Fruit fly (Drosophila melanogaster) whole organism, adult: ENCODE data around the gene Spn88Ea.

Experiments used
- CG11617 ChIP-seq: fragments of 200-800 bp; sonication (Bioruptor generic); optimal IDR thresholded peaks from 2 replicates; lab custom pipeline; 2017; ENCODE audit warnings: mild to moderate bottlenecking, missing biosample characterization, missing genetic modification reagents, missing genetic modification characterization
- CG12768 ChIP-seq: fragments of 200-800 bp; sonication (Bioruptor generic); optimal IDR thresholded peaks from 2 replicates; lab custom pipeline; 2017; ENCODE audit warnings: missing biosample characterization, missing genetic modification characterization, mild to moderate bottlenecking, moderate library complexity, missing genetic modification reagents
- CG14711 ChIP-seq: fragments of 200-800 bp; sonication (Bioruptor generic); optimal IDR thresholded peaks from 2 replicates; lab custom pipeline; 2018; ENCODE audit warnings: missing biosample characterization, mild to moderate bottlenecking, missing genetic modification characterization, moderate library complexity
- CG1620 ChIP-seq: fragments of 200-800 bp; sonication (Bioruptor generic); optimal IDR thresholded peaks from 2 replicates; lab custom pipeline; 2016; ENCODE audit warnings: missing biosample characterization, missing genetic modification characterization
- CG33017 ChIP-seq: fragments of 200-800 bp; sonication (Bioruptor generic); optimal IDR thresholded peaks from 2 replicates; lab custom pipeline; 2018; ENCODE audit warnings: missing biosample characterization, mild to moderate bottlenecking, missing genetic modification characterization, moderate library complexity
- CG5204 ChIP-seq: fragments of 200-800 bp; sonication (Bioruptor generic); optimal IDR thresholded peaks from 2 replicates; lab custom pipeline; 2016; ENCODE audit warnings: missing biosample characterization, missing genetic modification characterization
- CG7045 ChIP-seq: fragments of 200-800 bp; sonication (Bioruptor generic); optimal IDR thresholded peaks from 2 replicates; lab custom pipeline; 2017; ENCODE audit warnings: missing biosample characterization, mild to moderate bottlenecking, missing genetic modification characterization
- CG7101 ChIP-seq: fragments of 200-800 bp; sonication (Bioruptor generic); optimal IDR thresholded peaks from 2 replicates; lab custom pipeline; 2018; ENCODE audit warnings: missing biosample characterization, mild to moderate bottlenecking, missing genetic modification characterization, moderate library complexity
- Clk ChIP-seq: fragments of 200-800 bp; sonication (Bioruptor generic); optimal IDR thresholded peaks from 2 replicates; lab custom pipeline; 2017; ENCODE audit warnings: missing biosample characterization, missing genetic modification characterization
- Crg-1 ChIP-seq: fragments of 200-800 bp; sonication (Bioruptor generic); optimal IDR thresholded peaks from 2 replicates; lab custom pipeline; 2016; ENCODE audit warnings: missing biosample characterization, missing genetic modification characterization
- Hr96 ChIP-seq: fragments of 200-800 bp; sonication (Bioruptor generic); optimal IDR thresholded peaks from 2 replicates; lab custom pipeline; 2016; ENCODE audit warnings: missing biosample characterization, missing genetic modification characterization
- Mnt ChIP-seq: fragments of 200-800 bp; sonication (Bioruptor generic); optimal IDR thresholded peaks from 2 replicates; lab custom pipeline; 2016; ENCODE audit warnings: missing biosample characterization, mild to moderate bottlenecking, missing genetic modification characterization
- bab1 ChIP-seq: fragments of 200-800 bp; sonication (Bioruptor generic); optimal IDR thresholded peaks from 3 replicates; lab custom pipeline; 2019; ENCODE audit warnings: missing biosample characterization, mild to moderate bottlenecking, missing genetic modification characterization, moderate library complexity
- cic ChIP-seq: fragments of 200-800 bp; sonication (Bioruptor generic); optimal IDR thresholded peaks from 2 replicates; lab custom pipeline; 2017; ENCODE audit warnings: missing biosample characterization, mild to moderate bottlenecking, missing genetic modification characterization, moderate library complexity
- cnc ChIP-seq, 2 experiments: fragments of >200 bp; optimal IDR thresholded peaks; 2 replicates each; lab custom pipeline; 2017
- kay ChIP-seq: fragments of 200-800 bp; sonication (Bioruptor generic); peaks from one replicate; lab custom pipeline; 2016; ENCODE audit warnings: missing biosample characterization, missing genetic modification characterization, borderline replicate concordance
- ovo ChIP-seq: fragments of 200-800 bp; sonication (Bioruptor generic); optimal IDR thresholded peaks from 2 replicates; lab custom pipeline; 2016; ENCODE audit warnings: missing biosample characterization, missing genetic modification characterization
- pad ChIP-seq: fragments of 200-800 bp; sonication (Bioruptor generic); optimal IDR thresholded peaks from 3 replicates; lab custom pipeline; 2017; ENCODE audit warnings: missing biosample characterization, missing genetic modification characterization, mild to moderate bottlenecking, moderate library complexity, missing genetic modification reagents
- tj ChIP-seq: fragments of 200-800 bp; sonication (Bioruptor generic); optimal IDR thresholded peaks from 3 replicates; lab custom pipeline; 2017; ENCODE audit warnings: missing biosample characterization, mild to moderate bottlenecking, missing genetic modification characterization, moderate library complexity
- toe ChIP-seq: fragments of 200-800 bp; sonication (Bioruptor generic); optimal IDR thresholded peaks from 2 replicates; lab custom pipeline; 2016; ENCODE audit warnings: missing biosample characterization, missing genetic modification characterization

The Spn88Ea gene

DNA sequence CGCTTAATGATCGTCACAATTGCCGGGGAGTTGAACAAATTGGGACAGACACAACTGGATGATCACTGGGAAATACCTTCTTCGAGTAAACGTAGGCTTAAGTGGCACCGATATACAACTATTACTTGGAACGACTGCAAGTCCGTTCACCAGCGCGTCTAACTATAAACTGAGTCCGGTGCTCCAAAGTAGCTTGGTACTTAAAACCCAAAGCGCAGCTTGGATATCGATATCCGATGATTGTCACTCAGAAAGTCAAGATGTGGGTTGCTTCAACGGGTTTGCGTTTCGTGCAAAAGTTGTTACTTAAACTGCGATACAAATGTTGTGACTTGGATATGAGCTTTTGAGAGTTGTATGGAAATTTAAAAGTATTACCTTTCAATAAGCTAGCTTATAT is at the start of gene Spn88Ea:
TSS of gene Spn88Ea (minus strand) at position 175 of the 400 bp plus-strand sequence.
- no peak for TF ChIP-seq Mnt
- peak; percentile 7 for TF ChIP-seq CG33017 (tag; lab: Kevin White, UChicago)
- peak; percentile 51 for TF ChIP-seq bab1 (GFP tag; lab: Kevin White, UChicago)

DNA sequence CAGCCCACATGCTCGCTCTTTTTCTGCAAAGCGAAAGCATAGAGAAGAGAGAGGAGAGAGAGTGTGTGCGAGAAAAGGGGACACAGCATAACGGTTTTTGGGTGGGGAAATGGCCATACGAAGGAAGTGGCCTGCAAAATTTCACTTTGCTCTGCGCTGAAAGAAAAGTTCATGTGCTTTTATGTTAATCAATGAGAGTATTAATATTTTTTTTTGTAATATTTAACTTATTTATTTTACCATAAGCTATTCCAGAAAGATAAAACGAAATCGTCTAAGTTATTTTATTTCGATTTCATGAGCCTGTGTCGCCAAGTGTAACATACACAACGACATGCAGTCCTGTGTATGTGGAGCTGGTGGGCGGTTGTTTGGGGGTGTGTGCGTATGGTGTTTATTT is 44.2 kb upstream of the Spn88Ea start:
- TF ChIP-seq pad (GFP tag; lab: Kevin White, UChicago) (peak; percentile 83), CG1620 (GFP tag; lab: Kevin White, UChicago) (no peak), CG7045 (peak; percentile 57), CG11617 (peak; percentile 58), CG7101 (peak; percentile 69), Crg-1 (GFP tag; lab: Kevin White, UChicago) (no peak), tj (GFP tag; lab: Kevin White, UChicago) (peak; percentile 19), CG5204 (GFP tag; lab: Kevin White, UChicago) (peak; percentile 63), CG14711 (tag; lab: Kevin White, UChicago) (peak; percentile 47), bab1 (GFP tag; lab: Kevin White, UChicago) (no peak), Hr96 (GFP tag; lab: Kevin White, UChicago) (no peak), CG33017 (tag; lab: Kevin White, UChicago) (peak; percentile 88), kay (GFP tag; lab: Kevin White, UChicago) (no peak), Clk (GFP tag; lab: Kevin White, UChicago) (peak; percentile 39), toe (GFP tag; lab: Kevin White, UChicago) (no peak), cic (GFP tag; lab: Kevin White, UChicago) (peak; percentile 24), ovo (GFP tag; lab: Kevin White, UChicago) (no peak), Mnt (peak; percentile 21), CG12768 (GFP tag; lab: Kevin White, UChicago) (peak; percentile 51), cnc (optimal IDR thresholded peaks at IDR 0.05; lab: Kevin White, UChicago) (no peak)

DNA sequence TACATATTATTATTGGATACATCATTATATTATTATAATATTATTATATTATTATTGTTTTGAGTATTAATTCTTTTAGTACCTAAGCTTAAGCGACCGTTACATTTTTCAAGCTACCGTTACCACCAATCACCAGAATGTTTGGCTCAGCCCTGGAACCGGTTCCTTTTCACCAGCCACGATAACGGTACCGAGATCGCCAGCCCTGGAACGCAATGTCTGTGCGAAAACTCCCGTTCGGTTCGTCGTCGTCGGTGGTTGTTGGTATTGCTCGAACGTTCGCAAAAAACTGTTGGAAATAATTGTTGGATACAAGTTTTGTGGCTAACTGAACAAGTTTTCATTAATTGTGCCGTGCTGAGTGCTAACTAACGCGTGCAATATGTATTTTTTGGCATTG is 43.5 kb upstream of the Spn88Ea start, which contains the start of gene CG42404:
TSS of gene CG42404 (plus strand) at position 360 of the 400 bp plus-strand sequence.
- TF ChIP-seq ovo (GFP tag; lab: Kevin White, UChicago): peak; percentile 39
- TF ChIP-seq Mnt: no peak
- no peak for TF ChIP-seq Crg-1 (GFP tag; lab: Kevin White, UChicago)
- no peak for TF ChIP-seq Hr96 (GFP tag; lab: Kevin White, UChicago)
- TF ChIP-seq Clk (GFP tag; lab: Kevin White, UChicago): no peak

DNA sequence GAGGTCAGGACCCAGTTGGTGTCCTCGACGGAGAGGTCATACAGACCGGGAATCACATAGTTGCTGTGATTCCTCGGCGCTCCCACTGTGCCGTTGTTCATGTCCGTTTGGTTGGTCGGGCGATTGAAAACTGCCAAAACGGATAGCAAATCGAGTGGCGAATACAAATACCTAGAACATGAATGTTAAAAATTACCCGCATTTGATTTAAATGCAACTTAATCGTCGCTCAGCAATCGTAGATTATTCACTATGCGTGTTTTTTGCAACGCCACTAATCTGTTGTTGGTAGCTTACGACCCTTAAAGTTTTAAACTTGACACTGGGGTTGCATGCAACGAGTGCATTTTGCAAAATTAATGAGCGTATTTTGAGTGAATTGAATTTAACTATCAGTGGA is 42.8 kb upstream of the Spn88Ea start, which contains the start of gene Amt:
TSS of gene Amt (minus strand) at position 101 of the 400 bp plus-strand sequence.
- TF ChIP-seq CG33017 (tag; lab: Kevin White, UChicago) (no peak), toe (GFP tag; lab: Kevin White, UChicago) (no peak), kay (GFP tag; lab: Kevin White, UChicago) (no peak), Mnt (no peak), CG12768 (GFP tag; lab: Kevin White, UChicago) (no peak), CG11617 (no peak), Crg-1 (GFP tag; lab: Kevin White, UChicago) (no peak), Clk (GFP tag; lab: Kevin White, UChicago) (no peak), cic (GFP tag; lab: Kevin White, UChicago) (no peak), CG14711 (tag; lab: Kevin White, UChicago) (no peak), CG7101 (no peak), bab1 (GFP tag; lab: Kevin White, UChicago) (no peak), ovo (GFP tag; lab: Kevin White, UChicago) (no peak), CG1620 (GFP tag; lab: Kevin White, UChicago) (no peak), pad (GFP tag; lab: Kevin White, UChicago) (no peak)

DNA sequence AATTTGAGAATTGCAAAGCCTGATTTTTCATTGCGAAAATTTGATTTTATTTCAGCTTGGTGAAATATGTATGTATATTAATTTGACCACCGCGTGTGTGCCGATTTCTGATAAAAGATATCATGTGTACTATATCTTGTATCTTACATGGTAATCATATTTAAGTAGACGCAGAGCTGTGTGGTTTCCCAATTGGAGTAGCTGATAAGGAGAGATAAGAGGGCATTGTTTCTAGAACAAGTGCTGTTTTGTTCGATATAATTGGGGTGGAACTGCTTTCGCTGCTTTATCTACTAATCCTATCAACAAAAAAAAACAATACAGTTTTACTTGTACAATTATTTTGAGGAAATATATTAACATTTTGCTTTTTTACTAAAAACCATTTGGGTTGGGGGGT is 40.4 kb upstream of the Spn88Ea start:
- TF ChIP-seq cnc (optimal IDR thresholded peaks at IDR 0.05; lab: Kevin White, UChicago): no peak
- no peak for TF ChIP-seq pad (GFP tag; lab: Kevin White, UChicago)
- TF ChIP-seq Clk (GFP tag; lab: Kevin White, UChicago): no peak
- TF ChIP-seq CG12768 (GFP tag; lab: Kevin White, UChicago): peak; percentile 18
- TF ChIP-seq CG33017 (tag; lab: Kevin White, UChicago): no peak
- no peak for TF ChIP-seq CG14711 (tag; lab: Kevin White, UChicago)
- no peak for TF ChIP-seq toe (GFP tag; lab: Kevin White, UChicago)
- TF ChIP-seq ovo (GFP tag; lab: Kevin White, UChicago): no peak
- TF ChIP-seq CG7101: peak; percentile 18
- TF ChIP-seq tj (GFP tag; lab: Kevin White, UChicago): peak; percentile 24
- no peak for TF ChIP-seq kay (GFP tag; lab: Kevin White, UChicago)
- TF ChIP-seq CG5204 (GFP tag; lab: Kevin White, UChicago): no peak
- no peak for TF ChIP-seq Crg-1 (GFP tag; lab: Kevin White, UChicago)
- no peak for TF ChIP-seq bab1 (GFP tag; lab: Kevin White, UChicago)
- no peak for TF ChIP-seq Mnt

DNA sequence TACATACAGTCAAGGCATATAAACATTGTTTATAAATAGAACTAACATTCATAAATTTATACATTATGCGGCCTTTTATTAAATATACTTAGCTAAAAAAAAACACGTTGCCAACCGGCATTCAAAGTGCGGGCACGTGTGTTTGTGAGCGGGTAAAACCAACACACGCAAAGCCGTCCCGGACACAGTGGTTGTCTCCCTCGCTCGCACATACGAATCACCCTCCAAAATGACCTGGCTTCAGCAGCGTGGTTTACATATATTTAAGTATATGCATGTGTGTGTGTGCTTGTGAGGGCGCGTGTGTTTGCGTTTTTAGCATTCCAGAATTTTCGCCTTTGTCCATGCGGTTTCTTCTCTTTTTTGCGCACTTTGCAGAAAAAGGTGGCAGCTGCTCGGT is 37.2 kb upstream of the Spn88Ea start:
- TF ChIP-seq ovo (GFP tag; lab: Kevin White, UChicago): peak; percentile 28
- no peak for TF ChIP-seq cic (GFP tag; lab: Kevin White, UChicago)
- TF ChIP-seq CG11617: no peak
- no peak for TF ChIP-seq kay (GFP tag; lab: Kevin White, UChicago)
- TF ChIP-seq Clk (GFP tag; lab: Kevin White, UChicago): no peak
- TF ChIP-seq CG14711 (tag; lab: Kevin White, UChicago): no peak
- TF ChIP-seq bab1 (GFP tag; lab: Kevin White, UChicago): no peak
- TF ChIP-seq Hr96 (GFP tag; lab: Kevin White, UChicago): peak; percentile 38
- TF ChIP-seq CG5204 (GFP tag; lab: Kevin White, UChicago): peak; percentile 29
- TF ChIP-seq CG12768 (GFP tag; lab: Kevin White, UChicago): peak; percentile 48
- TF ChIP-seq toe (GFP tag; lab: Kevin White, UChicago): no peak
- peak; percentile 96 for TF ChIP-seq Mnt
- TF ChIP-seq tj (GFP tag; lab: Kevin White, UChicago): peak; percentile 80
